Worm (Caenorhabditis elegans) whole organism, late embryonic: ENCODE data around the gene T16A1.10.

ENCODE experiments used
- C08G9.2 ChIP-seq: sonication (generic microtip); optimal IDR thresholded peaks from 2 replicates; lab custom pipeline; 2016; ENCODE audit warnings: mild to moderate bottlenecking, missing genetic modification characterization, moderate library complexity, missing compliant biosample characterization
- F13H6.1 ChIP-seq: sonication (generic microtip); optimal IDR thresholded peaks from 2 replicates; lab custom pipeline; 2016; ENCODE audit warnings: missing genetic modification characterization, missing compliant biosample characterization
- K02D7.2 ChIP-seq: sonication (generic microtip); optimal IDR thresholded peaks from 2 replicates; lab custom pipeline; 2017; ENCODE audit warnings: mild to moderate bottlenecking, missing genetic modification characterization, missing compliant biosample characterization
- ceh-19 ChIP-seq: fragments of 200-800 bp; sonication (Bioruptor generic); optimal IDR thresholded peaks from 2 replicates; lab custom pipeline; 2018; ENCODE audit warnings: mild to moderate bottlenecking, missing genetic modification characterization, missing compliant biosample characterization
- ceh-2 ChIP-seq: sonication (generic microtip); optimal IDR thresholded peaks from 2 replicates; lab custom pipeline; 2016; ENCODE audit warnings: missing genotype, missing genetic modification characterization, missing compliant biosample characterization
- ceh-22 ChIP-seq: sonication (generic microtip); optimal IDR thresholded peaks from 2 replicates; lab custom pipeline; 2017; ENCODE audit warnings: missing biosample characterization, missing genetic modification characterization
- ceh-30 ChIP-seq: fragments of 150-350 bp; optimal IDR thresholded peaks from 2 replicates; lab custom pipeline; 2014; ENCODE audit warnings: missing biosample characterization, missing genetic modification characterization
- ceh-31 ChIP-seq: sonication (generic microtip); optimal IDR thresholded peaks from 2 replicates; lab custom pipeline; 2016; ENCODE audit warnings: missing genetic modification characterization, missing compliant biosample characterization
- ceh-9 ChIP-seq: sonication (generic microtip); optimal IDR thresholded peaks from 2 replicates; lab custom pipeline; 2016; ENCODE audit warnings: mild to moderate bottlenecking, missing genetic modification characterization, inconsistent platforms, missing compliant biosample characterization
- elt-2 ChIP-seq: sonication (generic microtip); optimal IDR thresholded peaks from 2 replicates; lab custom pipeline; 2016; ENCODE audit warnings: missing genetic modification reagents, missing genetic modification characterization, missing compliant biosample characterization
- eyg-1 ChIP-seq: sonication (generic microtip); optimal IDR thresholded peaks from 2 replicates; lab custom pipeline; 2016; ENCODE audit warnings: missing genotype, missing genetic modification characterization, missing compliant biosample characterization
- hlh-15 ChIP-seq: sonication (generic microtip); optimal IDR thresholded peaks from 2 replicates; lab custom pipeline; 2016; ENCODE audit warnings: missing genetic modification characterization, missing compliant biosample characterization
- hlh-6 ChIP-seq: sonication (generic microtip); optimal IDR thresholded peaks from 2 replicates; lab custom pipeline; 2016; ENCODE audit warnings: missing genotype, missing genetic modification characterization, missing compliant biosample characterization
- lin-11 ChIP-seq: fragments of 200-800 bp; sonication (Bioruptor generic); optimal IDR thresholded peaks from 2 replicates; lab custom pipeline; 2018; ENCODE audit warnings: mild to moderate bottlenecking, missing genetic modification characterization, missing compliant biosample characterization
- nhr-232 ChIP-seq: sonication (generic microtip); optimal IDR thresholded peaks from 2 replicates; lab custom pipeline; 2016; ENCODE audit warnings: missing genetic modification characterization, missing compliant biosample characterization
- npax-4 ChIP-seq: sonication (generic microtip); optimal IDR thresholded peaks from 2 replicates; lab custom pipeline; 2016; ENCODE audit warnings: missing genetic modification characterization, missing compliant biosample characterization
- pat-9 ChIP-seq: fragments of 200-800 bp; sonication (Bioruptor generic); optimal IDR thresholded peaks from 2 replicates; lab custom pipeline; 2018; ENCODE audit warnings: mild to moderate bottlenecking, missing genetic modification characterization, moderate library complexity, missing compliant biosample characterization
- pha-4 ChIP-seq: fragments of 150-350 bp; optimal IDR thresholded peaks from 2 replicates; lab custom pipeline; 2018; ENCODE audit warnings: missing biosample characterization, missing genetic modification reagents, missing genetic modification characterization
- unc-55 ChIP-seq: sonication (generic microtip); optimal IDR thresholded peaks from 2 replicates; lab custom pipeline; 2017; ENCODE audit warnings: missing biosample characterization, missing genetic modification reagents, missing genetic modification characterization

Gene T16A1.10

DNA sequence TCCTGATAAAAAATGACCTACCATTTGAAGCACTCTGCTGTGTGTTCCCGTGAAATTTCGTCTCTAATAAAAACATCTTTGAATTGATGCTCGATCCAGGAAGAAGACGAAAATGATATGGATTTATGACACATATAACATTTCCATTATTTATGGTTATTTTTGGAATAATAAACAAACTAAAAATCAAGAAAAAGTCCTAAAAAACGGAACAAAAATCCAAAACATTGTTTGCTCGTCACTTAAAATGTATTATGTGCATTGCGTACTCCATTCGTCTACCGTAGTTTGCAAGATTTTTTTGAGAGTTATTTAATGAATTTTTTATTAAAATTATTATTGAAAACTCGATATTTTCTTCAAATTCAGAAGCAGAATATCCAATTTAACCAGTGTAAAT is 49.4 kb downstream of the T16A1.10 start, which contains the start of gene bath-20:
Gene bath-20 (minus strand): TSS at position 101 of the 400 bp plus-strand sequence.
- TF ChIP-seq lin-11 = no peak
- TF ChIP-seq nhr-232 (tag; lab: Kevin White, UChicago) = no peak
- no peak for TF ChIP-seq C08G9.2
- TF ChIP-seq pha-4 = no peak
- TF ChIP-seq K02D7.2 (tag; lab: Kevin White, UChicago) = no peak
- TF ChIP-seq eyg-1 = no peak
- no peak for TF ChIP-seq unc-55 (GFP tag; lab: Kevin White, UChicago)
- no peak for TF ChIP-seq ceh-2 (tag; lab: Kevin White, UChicago)
- TF ChIP-seq npax-4 = no peak
- TF ChIP-seq hlh-15 (tag; lab: Kevin White, UChicago) = no peak
- no peak for TF ChIP-seq pat-9 (tag; lab: Kevin White, UChicago)
- TF ChIP-seq elt-2 (tag; lab: Kevin White, UChicago) = no peak
- no peak for TF ChIP-seq ceh-30
- TF ChIP-seq F13H6.1 = no peak
- TF ChIP-seq ceh-9 = no peak
- TF ChIP-seq ceh-19 (GFP tag; lab: Kevin White, UChicago) = no peak
- TF ChIP-seq ceh-22 = no peak
- TF ChIP-seq ceh-31 (tag; lab: Kevin White, UChicago) = no peak
- no peak for TF ChIP-seq hlh-6
